Worm (Caenorhabditis elegans) whole organism, L3 larva: Measurements from ENCODE around the gene F13H10.3.
A peak's percentile ranks its signal among the peaks of the same experiment; 100 is the strongest.

Experiments
- ZK546.5 ChIP-seq: sonication (generic microtip); optimal IDR thresholded peaks from 2 replicates; lab custom pipeline; 2017; ENCODE audit warnings: missing biosample characterization, missing genetic modification characterization
- aly-2 ChIP-seq: fragments of 150-350 bp; optimal IDR thresholded peaks from 2 replicates; lab custom pipeline; 2014; ENCODE audit warnings: missing biosample characterization, missing genetic modification characterization
- ceh-16 ChIP-seq: sonication (generic microtip); optimal IDR thresholded peaks from 2 replicates; lab custom pipeline; 2017; ENCODE audit warnings: missing biosample characterization, missing genetic modification characterization
- ceh-28 ChIP-seq: fragments of 150-350 bp; optimal IDR thresholded peaks from 2 replicates; lab custom pipeline; 2014; ENCODE audit warnings: missing biosample characterization, missing genetic modification reagents, missing genetic modification characterization
- ceh-82 ChIP-seq: fragments of 150-350 bp; optimal IDR thresholded peaks from 2 replicates; lab custom pipeline; 2014; ENCODE audit warnings: missing biosample characterization, missing genetic modification characterization
- ceh-9 ChIP-seq: sonication (generic microtip); optimal IDR thresholded peaks from 2 replicates; lab custom pipeline; 2018; ENCODE audit warnings: missing biosample characterization, missing genetic modification characterization
- daf-12 ChIP-seq: fragments of 150-350 bp; optimal IDR thresholded peaks from 2 replicates; lab custom pipeline; 2014; ENCODE audit warnings: missing biosample characterization, missing genetic modification reagents, missing genetic modification characterization
- egl-5 ChIP-seq: fragments of 150-350 bp; optimal IDR thresholded peaks from 2 replicates; lab custom pipeline; 2017; ENCODE audit warnings: missing biosample characterization, missing genetic modification reagents, missing genetic modification characterization, inconsistent platforms
- elt-1 ChIP-seq: fragments of 150-350 bp; optimal IDR thresholded peaks from 2 replicates; lab custom pipeline; 2014; ENCODE audit warnings: missing biosample characterization, missing genetic modification characterization
- elt-2 ChIP-seq: sonication (generic microtip); optimal IDR thresholded peaks from 2 replicates; lab custom pipeline; 2016; ENCODE audit warnings: missing genetic modification reagents, mild to moderate bottlenecking, missing genetic modification characterization, missing compliant biosample characterization
- elt-3 ChIP-seq, 3 experiments: fragments of 150-350 bp in 1 of 3; sonication (generic microtip) in 2 of 3; optimal IDR thresholded peaks; 2 replicates in 2 of 3; 4 replicates in 1 of 3; lab custom pipeline; 2014 to 2017; ENCODE audit warnings: missing biosample characterization in 3 of 3, missing genetic modification characterization in 3 of 3
- fkh-2 ChIP-seq: fragments of 150-350 bp; optimal IDR thresholded peaks from 2 replicates; lab custom pipeline; 2014; ENCODE audit warnings: missing biosample characterization, missing genetic modification reagents, missing genetic modification characterization
- fos-1 ChIP-seq: fragments of 150-350 bp; optimal IDR thresholded peaks from 2 replicates; lab custom pipeline; 2014; ENCODE audit warnings: missing biosample characterization, missing genetic modification characterization
- hmg-11 ChIP-seq: sonication (generic microtip); optimal IDR thresholded peaks from 2 replicates; lab custom pipeline; 2016; ENCODE audit warnings: missing genetic modification characterization, missing compliant biosample characterization
- lin-15B ChIP-seq: fragments of 150-350 bp; optimal IDR thresholded peaks from 2 replicates; lab custom pipeline; 2014; ENCODE audit warnings: missing biosample characterization, missing genetic modification characterization
- lin-39 ChIP-seq: fragments of 150-350 bp; optimal IDR thresholded peaks from 2 replicates; lab custom pipeline; 2018; ENCODE audit warnings: missing biosample characterization, missing genetic modification reagents, missing genetic modification characterization
- lsy-12 ChIP-seq: sonication (generic microtip); optimal IDR thresholded peaks from 2 replicates; lab custom pipeline; 2016; ENCODE audit warnings: mild to moderate bottlenecking, missing genetic modification characterization, missing compliant biosample characterization
- mml-1 ChIP-seq: fragments of 150-350 bp; sonication (generic microtip); optimal IDR thresholded peaks from 3 replicates; lab custom pipeline; 2014; ENCODE audit warnings: missing biosample characterization, missing genetic modification characterization
- nfya-1 ChIP-seq: sonication (generic microtip); optimal IDR thresholded peaks from 2 replicates; lab custom pipeline; 2017; ENCODE audit warnings: missing genetic modification characterization, mild to moderate bottlenecking, missing compliant biosample characterization, antibody characterized with exemption, moderate library complexity; ENCODE audit not compliant: insufficient read depth
- nhr-11 ChIP-seq: fragments of 150-350 bp; optimal IDR thresholded peaks from 2 replicates; lab custom pipeline; 2014; ENCODE audit warnings: missing biosample characterization, missing genetic modification characterization
- nhr-12 ChIP-seq: fragments of 150-350 bp; optimal IDR thresholded peaks from 2 replicates; lab custom pipeline; 2014; ENCODE audit warnings: missing biosample characterization, missing genetic modification characterization
- nhr-23 ChIP-seq: fragments of 150-350 bp; optimal IDR thresholded peaks from 2 replicates; lab custom pipeline; 2014; ENCODE audit warnings: missing biosample characterization, missing genetic modification reagents, missing genetic modification characterization
- nhr-237 ChIP-seq: fragments of 150-350 bp; optimal IDR thresholded peaks from 2 replicates; lab custom pipeline; 2014; ENCODE audit warnings: missing biosample characterization, missing genetic modification characterization
- nhr-25 ChIP-seq: sonication (generic microtip); optimal IDR thresholded peaks from 2 replicates; lab custom pipeline; 2017; ENCODE audit warnings: missing biosample characterization, missing genetic modification characterization
- nhr-28 ChIP-seq: fragments of 150-350 bp; optimal IDR thresholded peaks from 2 replicates; lab custom pipeline; 2014; ENCODE audit warnings: missing biosample characterization, missing genetic modification characterization
- nhr-43 ChIP-seq: sonication (generic microtip); optimal IDR thresholded peaks from 2 replicates; lab custom pipeline; 2016; ENCODE audit warnings: mild to moderate bottlenecking, missing genetic modification characterization, missing compliant biosample characterization; ENCODE audit not compliant: poor library complexity, severe bottlenecking
- nhr-76 ChIP-seq: fragments of 150-350 bp; sonication (generic microtip); optimal IDR thresholded peaks from 5 replicates; lab custom pipeline; 2014; ENCODE audit warnings: missing biosample characterization, missing genetic modification characterization
- nhr-77 ChIP-seq: fragments of 150-350 bp; optimal IDR thresholded peaks from 2 replicates; lab custom pipeline; 2014; ENCODE audit warnings: missing biosample characterization, missing genetic modification characterization
- pha-4 ChIP-seq: fragments of 150-350 bp; optimal IDR thresholded peaks from 2 replicates; lab custom pipeline; 2014; ENCODE audit warnings: missing biosample characterization, missing genetic modification reagents, missing genetic modification characterization
- pqm-1 ChIP-seq: fragments of 150-350 bp; optimal IDR thresholded peaks from 2 replicates; lab custom pipeline; 2017; ENCODE audit warnings: missing biosample characterization, missing genetic modification characterization, inconsistent platforms
- sea-2 ChIP-seq: fragments of 150-350 bp; sonication (generic microtip); optimal IDR thresholded peaks from 4 replicates; lab custom pipeline; 2014; ENCODE audit warnings: missing biosample characterization, missing genetic modification reagents, missing genetic modification characterization
- skn-1 ChIP-seq: fragments of 150-350 bp; optimal IDR thresholded peaks from 2 replicates; lab custom pipeline; 2014; ENCODE audit warnings: missing biosample characterization, missing genetic modification characterization
- snpc-4 ChIP-seq: fragments of 150-350 bp; optimal IDR thresholded peaks from 2 replicates; lab custom pipeline; 2014; ENCODE audit warnings: missing biosample characterization, missing genetic modification characterization
- tbx-2 ChIP-seq: sonication (generic microtip); optimal IDR thresholded peaks from 2 replicates; lab custom pipeline; 2016; ENCODE audit warnings: mild to moderate bottlenecking, missing genetic modification characterization, missing compliant biosample characterization
- unc-39 ChIP-seq: sonication (generic microtip); optimal IDR thresholded peaks from 4 replicates; lab custom pipeline; 2017; ENCODE audit warnings: missing biosample characterization, missing genetic modification characterization
- unc-62 ChIP-seq: fragments of 150-350 bp; sonication (generic microtip); optimal IDR thresholded peaks from 4 replicates; lab custom pipeline; 2014; ENCODE audit warnings: missing biosample characterization, missing genetic modification reagents, missing genetic modification characterization
- ztf-11 ChIP-seq: fragments of 150-350 bp; optimal IDR thresholded peaks from 2 replicates; lab custom pipeline; 2014; ENCODE audit warnings: missing biosample characterization, missing genetic modification characterization

The F13H10.3 gene

DNA sequence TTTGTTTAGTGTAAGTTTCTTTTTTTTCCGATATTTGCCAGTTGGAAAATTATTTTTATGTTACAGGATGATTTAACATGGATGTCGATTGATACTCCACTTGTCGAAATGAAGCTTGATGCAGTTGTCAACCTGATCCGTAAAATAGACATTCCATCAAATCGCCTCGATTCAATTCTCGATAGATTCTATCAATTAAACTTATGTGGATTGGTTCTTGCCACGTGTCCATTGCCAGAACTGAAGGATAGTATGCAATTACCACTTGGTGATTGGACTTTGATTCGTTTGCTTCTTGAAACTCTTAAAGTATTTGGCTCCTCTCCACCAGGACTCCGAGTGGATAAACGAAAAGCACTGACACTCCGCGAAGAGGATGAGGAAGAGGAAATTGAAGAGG is 28.6 kb upstream of the F13H10.3 start:
- no peak for TF ChIP-seq unc-39 (tag; lab: Kevin White, UChicago)
- no peak for TF ChIP-seq nfya-1 (tag; lab: Kevin White, UChicago)
- TF ChIP-seq ceh-82 (tag; lab: Kevin White, UChicago): no peak
- TF ChIP-seq ztf-11 (tag; lab: Kevin White, UChicago): no peak
- TF ChIP-seq nhr-76: no peak
- no peak for TF ChIP-seq fos-1 (tag; lab: Kevin White, UChicago)
- no peak for TF ChIP-seq daf-12 (tag; lab: Kevin White, UChicago)
- no peak for TF ChIP-seq egl-5
- no peak for TF ChIP-seq nhr-77 (tag; lab: Kevin White, UChicago)
- TF ChIP-seq nhr-28 (tag; lab: Kevin White, UChicago): no peak
- no peak for TF ChIP-seq nhr-43 (tag; lab: Kevin White, UChicago)
- TF ChIP-seq nhr-237 (tag; lab: Kevin White, UChicago): no peak
- TF ChIP-seq pqm-1 (tag; lab: Kevin White, UChicago): no peak
- no peak for TF ChIP-seq snpc-4 (tag; lab: Kevin White, UChicago)
- TF ChIP-seq ceh-16 (tag; lab: Kevin White, UChicago): no peak
- TF ChIP-seq lsy-12 (tag; lab: Kevin White, UChicago): no peak
- no peak for TF ChIP-seq lin-39
- no peak for TF ChIP-seq ceh-9 (tag; lab: Kevin White, UChicago)

- TF ChIP-seq snpc-4 (tag; lab: Kevin White, UChicago) (peak; percentile 50), nfya-1 (tag; lab: Kevin White, UChicago) (peak; percentile 28), unc-39 (tag; lab: Kevin White, UChicago) (no peak), ceh-9 (tag; lab: Kevin White, UChicago) (no peak), hmg-11 (peak; percentile 55), pha-4 (tag; lab: Kevin White, UChicago) (peak; percentile 20)
Measured at ce11 chrIV:11038665-11039064, 22.9 kb upstream of the F13H10.3 start.

ce11 chrIV:11038618-11038664 is 22.7 kb upstream of the F13H10.3 start, which contains the start of gene kdin-1:
Gene kdin-1, plus strand, starts transcription at chrIV:11038655.
- no peak for TF ChIP-seq ceh-16 (tag; lab: Kevin White, UChicago)
- TF ChIP-seq elt-3 (tag; optimal IDR thresholded peaks at IDR 0.05; lab: Kevin White, UChicago): no peak
- TF ChIP-seq ceh-28 (tag; lab: Kevin White, UChicago): no peak

ce11 chrIV:11038218-11038617 is 22.5 kb upstream of the F13H10.3 start:
- TF ChIP-seq hmg-11 (no peak), nhr-28 (tag; lab: Kevin White, UChicago) (no peak), elt-2 (no peak), aly-2 (tag; lab: Kevin White, UChicago) (no peak), tbx-2 (tag; lab: Kevin White, UChicago) (no peak), ZK546.5 (tag; lab: Kevin White, UChicago) (no peak), lin-39 (no peak), fkh-2 (tag; lab: Kevin White, UChicago) (no peak), egl-5 (no peak), nhr-76 (no peak), daf-12 (tag; lab: Kevin White, UChicago) (no peak), ceh-28 (tag; lab: Kevin White, UChicago) (no peak), unc-39 (tag; lab: Kevin White, UChicago) (no peak), mml-1 (tag; lab: Kevin White, UChicago) (no peak), elt-3 (tag; optimal IDR thresholded peaks at IDR 0.05; lab: Kevin White, UChicago) (no peak)

DNA sequence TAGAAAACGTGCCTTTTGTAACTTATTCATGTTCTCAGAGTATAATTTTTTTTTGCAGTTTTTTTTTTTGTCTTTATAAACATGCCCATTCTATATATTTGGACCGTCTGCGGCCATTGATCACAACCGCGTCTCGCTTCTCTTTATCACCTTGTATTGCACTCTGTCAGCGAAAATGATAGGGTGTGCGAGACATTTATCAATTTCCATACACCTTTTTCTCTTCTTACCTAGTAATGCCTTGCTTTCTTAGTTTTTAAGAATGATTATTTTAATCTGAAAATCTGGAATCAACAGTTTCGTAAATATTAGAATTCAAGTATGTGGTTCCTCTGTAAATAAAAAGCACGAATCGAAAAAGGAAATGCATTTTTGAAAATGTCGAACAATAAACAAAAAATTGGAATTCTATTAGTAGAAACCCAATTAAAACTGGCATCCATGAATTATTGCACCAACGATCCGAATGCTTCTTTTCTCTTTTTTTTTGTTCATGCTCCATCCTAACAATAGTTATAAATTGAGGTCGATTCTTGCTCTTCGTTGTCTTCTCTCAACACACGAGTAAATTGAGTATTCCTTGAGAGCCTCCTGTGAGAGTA is 21.5 kb upstream of the F13H10.3 start:
- no peak for TF ChIP-seq skn-1 (tag; lab: Kevin White, UChicago)
- peak; percentile 45 for TF ChIP-seq pqm-1 (tag; lab: Kevin White, UChicago)
- no peak for TF ChIP-seq ceh-28 (tag; lab: Kevin White, UChicago)
- no peak for TF ChIP-seq fkh-2 (tag; lab: Kevin White, UChicago)
- TF ChIP-seq elt-2: peak; percentile 69
- TF ChIP-seq nhr-77 (tag; lab: Kevin White, UChicago): peak; percentile 26
- no peak for TF ChIP-seq nhr-237 (tag; lab: Kevin White, UChicago)
- no peak for TF ChIP-seq nhr-12 (tag; lab: Kevin White, UChicago)
- TF ChIP-seq elt-3 (tag; optimal IDR thresholded peaks at IDR 0.05; lab: Kevin White, UChicago): no peak
- TF ChIP-seq, all 47 proteins: peak for 3

DNA sequence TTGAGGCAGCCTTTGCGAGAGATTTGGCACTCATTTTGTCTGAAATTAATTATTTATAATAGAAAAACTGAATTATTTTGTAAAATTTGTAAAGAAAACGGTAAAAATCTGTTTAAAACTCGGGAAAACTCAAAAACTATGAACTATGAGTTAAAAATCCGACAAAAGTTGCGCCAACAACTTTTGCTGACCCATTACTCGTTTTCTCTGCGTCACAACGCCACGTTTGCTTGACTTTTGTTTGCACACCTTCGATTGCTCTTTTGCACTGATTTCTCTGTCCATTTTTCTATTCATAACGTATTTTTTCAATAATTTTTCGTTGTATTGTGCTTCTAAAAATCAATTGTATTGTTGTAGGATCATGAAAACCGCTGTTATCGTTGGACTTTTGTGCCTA is 20.5 kb upstream of the F13H10.3 start, which contains the start of gene fkb-1:
Gene fkb-1, plus strand, starts transcription at position 361 of the 400 bp plus-strand sequence.
- TF ChIP-seq ceh-28 (tag; lab: Kevin White, UChicago) (peak; percentile 38), elt-3 (tag; optimal IDR thresholded peaks at IDR 0.05; lab: Kevin White, UChicago) (no peak), ceh-16 (tag; lab: Kevin White, UChicago) (no peak), egl-5 (no peak), aly-2 (tag; lab: Kevin White, UChicago) (no peak), mml-1 (tag; lab: Kevin White, UChicago) (no peak), fkh-2 (tag; lab: Kevin White, UChicago) (no peak), nhr-237 (tag; lab: Kevin White, UChicago) (no peak), sea-2 (no peak), nhr-23 (tag; lab: Kevin White, UChicago) (peak; percentile 58), nhr-12 (tag; lab: Kevin White, UChicago) (no peak), tbx-2 (tag; lab: Kevin White, UChicago) (no peak), fos-1 (tag; lab: Kevin White, UChicago) (no peak), nhr-43 (tag; lab: Kevin White, UChicago) (no peak), unc-62 (GFP tag; lab: Kevin White, UChicago) (no peak), hmg-11 (peak; percentile 51), elt-2 (peak; percentile 35), nfya-1 (tag; lab: Kevin White, UChicago) (peak; percentile 65), nhr-28 (tag; lab: Kevin White, UChicago) (no peak), elt-1 (no peak), ceh-82 (tag; lab: Kevin White, UChicago) (no peak), lin-15B (tag; lab: Kevin White, UChicago) (peak; percentile 63), ZK546.5 (tag; lab: Kevin White, UChicago) (no peak), nhr-25 (peak; percentile 10), ztf-11 (tag; lab: Kevin White, UChicago) (no peak), pha-4 (tag; lab: Kevin White, UChicago) (peak; percentile 87), nhr-11 (tag; lab: Kevin White, UChicago) (no peak)
